Worm (Caenorhabditis elegans) whole organism, L4 larva: ENCODE results near the gene arp-11.

ENCODE experiments used
- daf-8 ChIP-seq: fragments of 200-800 bp; sonication (Bioruptor generic); IDR thresholded peaks from 2 replicates; pipeline ENCODE4 v1.3.6; 2022; ENCODE audit warnings: missing genetic modification characterization, missing compliant biosample characterization
- egl-27 ChIP-seq: sonication (generic microtip); optimal IDR thresholded peaks from 3 replicates; lab custom pipeline; 2017; ENCODE audit warnings: missing biosample characterization, missing genetic modification reagents, missing genetic modification characterization
- fos-1 ChIP-seq: fragments of 150-350 bp; optimal IDR thresholded peaks from 2 replicates; lab custom pipeline; 2014; ENCODE audit warnings: missing biosample characterization, missing genetic modification characterization
- mxl-2 ChIP-seq: fragments of 200-800 bp; sonication (Bioruptor generic); conservative IDR thresholded peaks from 2 replicates; pipeline ENCODE4 v1.3.6; 2022; ENCODE audit warnings: missing genetic modification reagents, missing genetic modification characterization, missing compliant biosample characterization
- unc-62 ChIP-seq, 3 experiments: fragments of 150-350 bp in 1 of 3; sonication (generic microtip); optimal IDR thresholded peaks in 2 of 3; peaks in 1 of 3; 1 replicate in 1 of 3; 2 replicates in 2 of 3; lab custom pipeline; 2014 to 2017; ENCODE audit warnings: missing biosample characterization in 3 of 3, missing genetic modification characterization in 3 of 3, missing genetic modification reagents in 3 of 3, missing genotype in 1 of 3
- zag-1 ChIP-seq: fragments of 150-350 bp; optimal IDR thresholded peaks from 2 replicates; lab custom pipeline; 2014; ENCODE audit warnings: missing biosample characterization, missing genetic modification characterization
- zfp-2 ChIP-seq: sonication (generic microtip); optimal IDR thresholded peaks from 2 replicates; lab custom pipeline; 2016; ENCODE audit warnings: mild to moderate bottlenecking, missing genetic modification characterization, missing compliant biosample characterization
- ztf-11 ChIP-seq: fragments of 150-350 bp; optimal IDR thresholded peaks from 2 replicates; lab custom pipeline; 2014; ENCODE audit warnings: missing biosample characterization, missing genetic modification characterization

DNA sequence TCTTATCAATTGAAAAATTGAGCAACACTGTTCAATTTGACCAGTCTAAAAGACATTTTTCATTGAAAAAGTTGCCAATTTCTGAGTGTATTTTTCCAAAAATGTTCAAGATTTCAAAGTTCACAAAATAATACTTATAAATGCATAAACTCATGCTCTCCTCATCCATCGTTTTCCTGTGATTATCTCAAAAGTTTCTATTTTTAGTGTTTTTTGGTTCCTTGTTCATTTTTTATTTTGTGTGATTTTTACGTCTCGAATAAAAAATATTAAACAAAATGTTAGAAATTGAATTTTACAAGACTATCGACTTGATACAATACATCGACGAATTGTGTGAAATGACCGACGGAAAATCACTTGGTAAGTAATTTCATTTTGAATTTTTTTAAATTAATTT is 20.3 kb downstream of the arp-11 start, which contains the start of gene atic-1:
- TF ChIP-seq zfp-2 (no peak), unc-62 (GFP tag; optimal IDR thresholded peaks at IDR 0.05 in 1 of 2; lab: Kevin White, UChicago) (no peak), unc-62 (tag; optimal IDR thresholded peaks at IDR 0.05; lab: Kevin White, UChicago) (no peak), zag-1 (tag; lab: Kevin White, UChicago) (no peak), fos-1 (tag; lab: Kevin White, UChicago) (no peak), mxl-2 (GFP tag; lab: Robert Waterston, UW) (no peak), ztf-11 (tag; lab: Kevin White, UChicago) (no peak), egl-27 (tag; lab: Kevin White, UChicago) (no peak), daf-8 (GFP tag; lab: Robert Waterston, UW) (no peak)
